Fruit fly (Drosophila melanogaster): Measurements from ENCODE around the gene Bub3.
A peak's percentile ranks its signal among the peaks of the same experiment; 100 is the strongest.

The Bub3 gene

dm6 chr3R:29672156-29672555, 3.1 kb downstream of the Bub3 start, which contains the start of gene ppk19:
Gene ppk19, plus strand, starts transcription at chr3R:29672456.
- TF ChIP-seq gcm2 (GFP tag; optimal IDR thresholded peaks at IDR 0.05) = no peak
- TF ChIP-seq so (GFP tag; IDR thresholded peaks at IDR 0.05) = no peak
- no peak for TF ChIP-seq klu (GFP tag; IDR thresholded peaks at IDR 0.05)

- TF ChIP-seq insv (GFP tag; optimal IDR thresholded peaks at IDR 0.05) = peak in 1 of 2 experiments; percentile 17
- TF ChIP-seq Hsf (GFP tag; optimal IDR thresholded peaks at IDR 0.05) = no peak
- TF ChIP-seq Med (GFP tag) = peak; percentile 38
- TF ChIP-seq nmo (GFP tag; optimal IDR thresholded peaks at IDR 0.05) = peak; percentile 8
Measured at dm6 chr3R:29671060-29671707, 4.0 kb downstream of the Bub3 start, which contains the start of gene Obp99a. Gene Obp99a, plus strand, starts transcription at chr3R:29671657.

dm6 chr3R:29668777-29669176, 6.4 kb downstream of the Bub3 start, which contains the start of the genes ppk20 and ppk30:
Gene ppk20, minus strand, starts transcription at chr3R:29668877.
Gene ppk30, plus strand, starts transcription at chr3R:29669149.
- no peak for TF ChIP-seq CG2678 (tag; optimal IDR thresholded peaks at IDR 0.05)
- no peak for TF ChIP-seq CG7928 (GFP tag; optimal IDR thresholded peaks at IDR 0.05)
- TF ChIP-seq ken (GFP tag; IDR thresholded peaks at IDR 0.05) = no peak
- TF ChIP-seq CG4820 (GFP tag; optimal IDR thresholded peaks at IDR 0.05) = no peak
- TF ChIP-seq CG10209 (GFP tag; optimal IDR thresholded peaks at IDR 0.05) = no peak

- no peak for TF ChIP-seq HLHmδ (GFP tag; optimal IDR thresholded peaks at IDR 0.05)
- no peak for TF ChIP-seq ind (GFP tag; optimal IDR thresholded peaks at IDR 0.05)
- TF ChIP-seq Ets65A (GFP tag) = peak; percentile 91
- no peak for TF ChIP-seq ato (GFP tag; IDR thresholded peaks at IDR 0.05; ENCODE audit: partially characterized antibody)
- no peak for TF ChIP-seq CG15269 (tag; optimal IDR thresholded peaks at IDR 0.05)
- TF ChIP-seq CG12299 (tag; optimal IDR thresholded peaks at IDR 0.05) = no peak
- no peak for TF ChIP-seq Chrac-16 (GFP tag; optimal IDR thresholded peaks at IDR 0.05)
- peak; percentile 35; the same call in 1 of the 2 replicates for TF ChIP-seq sisA (GFP tag; IDR thresholded peaks at IDR 0.05)
- 0 out of 3 replicates have a peak, but pooled peaks have one; percentile 24 for TF ChIP-seq CG11456 (GFP tag; IDR thresholded peaks at IDR 0.05)
- TF ChIP-seq vvl (GFP tag; IDR thresholded peaks at IDR 0.05) = 0 out of 2 replicates have a peak, but pooled peaks have one; percentile 23
- TF ChIP-seq Ada2b (GFP tag; IDR thresholded peaks at IDR 0.05) = 0 out of 2 replicates have a peak, but pooled peaks have one; percentile 24
- no peak for TF ChIP-seq CG13624 (GFP tag; optimal IDR thresholded peaks at IDR 0.05)
- TF ChIP-seq fd3F (GFP tag; optimal IDR thresholded peaks at IDR 0.05) = no peak
- TF ChIP-seq unc-4 (GFP tag; IDR thresholded peaks at IDR 0.05; ENCODE audit: partially characterized antibody) = no peak
- no peak for TF ChIP-seq CG15514 (GFP tag; optimal IDR thresholded peaks at IDR 0.05)
- TF ChIP-seq Nf-YB (GFP tag; optimal IDR thresholded peaks at IDR 0.05) = no peak
- no peak for TF ChIP-seq hth (optimal IDR thresholded peaks at IDR 0.05)
- TF ChIP-seq lov (optimal IDR thresholded peaks at IDR 0.05) = no peak
- no peak for TF ChIP-seq lov (GFP tag; IDR thresholded peaks at IDR 0.05)
- TF ChIP-seq Aef1 (GFP tag; IDR thresholded peaks at IDR 0.05) = no peak
- no peak for TF ChIP-seq otp (GFP tag; IDR thresholded peaks at IDR 0.05)
- no peak for TF ChIP-seq CG9817 (tag; optimal IDR thresholded peaks at IDR 0.05)
- no peak for TF ChIP-seq Fer1 (GFP tag; optimal IDR thresholded peaks at IDR 0.05)
- TF ChIP-seq Med (GFP tag) = peak; percentile 54
- TF ChIP-seq CG9215 (GFP tag; IDR thresholded peaks at IDR 0.05) = no peak
- no peak for TF ChIP-seq prd (optimal IDR thresholded peaks at IDR 0.05)
- peak; percentile 7; the same call in 1 of the 3 replicates for TF ChIP-seq prd (GFP tag; IDR thresholded peaks at IDR 0.05)
- TF ChIP-seq zfh1 (GFP tag; IDR thresholded peaks at IDR 0.05) = peak; percentile 50; the same call in 1 of the 3 replicates
- TF ChIP-seq Doc3 (GFP tag; IDR thresholded peaks at IDR 0.05; ENCODE audit: partially characterized antibody) = no peak
- 0 out of 2 replicates have a peak, but pooled peaks have one; percentile 11 for TF ChIP-seq CG6689 (GFP tag; IDR thresholded peaks at IDR 0.05)
- peak; percentile 46; the same call in 1 of the 2 replicates for TF ChIP-seq Xrp1 (GFP tag; IDR thresholded peaks at IDR 0.05)
- peak; percentile 27; the same call in 1 of the 3 replicates for TF ChIP-seq row (GFP tag; IDR thresholded peaks at IDR 0.05)
- TF ChIP-seq CG31365 (tag; optimal IDR thresholded peaks at IDR 0.05) = no peak
Measured at dm6 chr3R:29664183-29664829, 10.9 kb downstream of the Bub3 start, which contains the start of gene ppk21. Gene ppk21, plus strand, starts transcription at chr3R:29664779.
